Worm (Caenorhabditis elegans): ENCODE measurements around the gene glb-3.

DNA sequence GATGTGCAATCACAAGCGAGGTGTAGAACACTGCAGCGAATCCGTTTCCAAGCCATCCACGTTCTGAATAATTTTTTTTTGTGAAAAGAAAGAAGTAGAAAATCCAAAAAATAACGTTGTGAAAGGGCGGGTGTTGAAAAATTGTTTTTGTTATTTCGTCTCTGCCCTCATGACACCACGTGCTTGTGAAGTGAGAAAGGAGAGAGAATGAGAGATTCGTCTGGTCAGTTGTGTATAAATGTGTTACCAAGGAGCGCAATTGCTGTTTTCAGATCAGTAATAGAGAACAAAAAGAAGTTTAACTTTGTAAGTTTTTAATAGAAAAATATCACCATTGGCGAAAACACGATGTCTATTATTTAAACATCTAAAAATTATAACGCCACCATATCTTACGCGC, 13.1 kb upstream of the glb-3 start:
- TF ChIP-seq ama-1 (optimal IDR thresholded peaks at IDR 0.05), result no peak
- no peak for TF ChIP-seq ets-7 (tag; optimal IDR thresholded peaks at IDR 0.05)
- no peak for TF ChIP-seq scrt-1 (GFP tag; IDR thresholded peaks at IDR 0.05)
- TF ChIP-seq hmg-4 (GFP tag; optimal IDR thresholded peaks at IDR 0.05), result no peak
- no peak for TF ChIP-seq flt-1 (GFP tag; IDR thresholded peaks at IDR 0.05)
- TF ChIP-seq B0310.2 (tag; optimal IDR thresholded peaks at IDR 0.05), result no peak
- TF ChIP-seq ceh-13 (GFP tag; optimal IDR thresholded peaks at IDR 0.05), result no peak
- no peak for TF ChIP-seq aly-1 (tag; optimal IDR thresholded peaks at IDR 0.05)
- TF ChIP-seq sea-1 (GFP tag; conservative IDR thresholded peaks at IDR 0.05), result no peak
